Fruit fly (Drosophila melanogaster) whole organism, embryonic: ENCODE results near the gene WDR79.

Source experiments
- Antp ChIP-seq: fragments of 200-800 bp; sonication (Bioruptor generic); optimal IDR thresholded peaks from 3 replicates; lab custom pipeline; 2016; ENCODE audit warnings: missing biosample characterization, missing genetic modification characterization
- BEAF-32 ChIP-seq: fragments of 200-800 bp; sonication (Bioruptor generic); optimal IDR thresholded peaks from 3 replicates; lab custom pipeline; 2017; ENCODE audit warnings: missing biosample characterization, missing genetic modification characterization, mild to moderate bottlenecking, moderate library complexity, missing genetic modification reagents
- Bgb ChIP-seq: fragments of 200-800 bp; sonication (Bioruptor generic); IDR thresholded peaks from 2 replicates; pipeline ENCODE4 v1.3.6; 2022; ENCODE audit warnings: missing biosample characterization, missing genetic modification characterization; ENCODE audit not compliant: partially characterized antibody
- CG10267 ChIP-seq: fragments of 200-800 bp; sonication (Bioruptor generic); optimal IDR thresholded peaks from 2 replicates; lab custom pipeline; 2018; ENCODE audit warnings: missing biosample characterization, mild to moderate bottlenecking, missing genetic modification characterization, moderate library complexity
- CG10431 ChIP-seq: fragments of 200-800 bp; sonication (Bioruptor generic); optimal IDR thresholded peaks from 3 replicates; lab custom pipeline; 2018; ENCODE audit warnings: missing biosample characterization, mild to moderate bottlenecking, missing genetic modification characterization
- CG10565 ChIP-seq: fragments of 200-800 bp; sonication (Bioruptor generic); optimal IDR thresholded peaks from 3 replicates; lab custom pipeline; 2016; ENCODE audit warnings: missing biosample characterization, mild to moderate bottlenecking, missing genetic modification characterization
- CG10979 ChIP-seq: fragments of 200-800 bp; sonication (Bioruptor generic); optimal IDR thresholded peaks from 2 replicates; lab custom pipeline; 2018; ENCODE audit warnings: missing biosample characterization, mild to moderate bottlenecking, missing genetic modification characterization, moderate library complexity
- CG12104 ChIP-seq: fragments of 200-800 bp; sonication (Bioruptor generic); optimal IDR thresholded peaks from 3 replicates; lab custom pipeline; 2016; ENCODE audit warnings: missing biosample characterization, missing genetic modification characterization
- CG15073 ChIP-seq: fragments of 200-800 bp; sonication (Bioruptor generic); optimal IDR thresholded peaks from 2 replicates; lab custom pipeline; 2016; ENCODE audit warnings: missing biosample characterization, missing genetic modification characterization
- CG17568 ChIP-seq: fragments of 200-800 bp; sonication (Bioruptor generic); optimal IDR thresholded peaks from 2 replicates; lab custom pipeline; 2018; ENCODE audit warnings: missing biosample characterization, mild to moderate bottlenecking, missing genetic modification characterization, moderate library complexity
- CG17912 ChIP-seq: fragments of 200-800 bp; sonication (Bioruptor generic); optimal IDR thresholded peaks from 2 replicates; lab custom pipeline; 2018; ENCODE audit warnings: missing biosample characterization, mild to moderate bottlenecking, missing genetic modification characterization
- CG2120 ChIP-seq: fragments of 200-800 bp; sonication (Bioruptor generic); optimal IDR thresholded peaks from 3 replicates; lab custom pipeline; 2016; ENCODE audit warnings: missing biosample characterization, missing genetic modification characterization
- CG2889 ChIP-seq: fragments of 200-800 bp; sonication (Bioruptor generic); IDR thresholded peaks from 3 replicates; pipeline ENCODE4 v1.3.6; 2022; ENCODE audit warnings: missing biosample characterization, missing genetic modification characterization
- CG30403 ChIP-seq: fragments of 200-800 bp; sonication (Bioruptor generic); optimal IDR thresholded peaks from 3 replicates; lab custom pipeline; 2016; ENCODE audit warnings: missing biosample characterization, missing genetic modification characterization
- CG31441 ChIP-seq: fragments of 200-800 bp; sonication (Bioruptor generic); IDR thresholded peaks from 2 replicates; pipeline ENCODE4 v1.3.6; 2022; ENCODE audit warnings: missing biosample characterization, missing genetic modification characterization
- CG42726 ChIP-seq: fragments of 200-800 bp; sonication (Bioruptor generic); IDR thresholded peaks from 2 replicates; pipeline ENCODE4 v1.3.6; 2022; ENCODE audit warnings: missing biosample characterization, missing genetic modification characterization; ENCODE audit not compliant: partially characterized antibody
- CG6175 ChIP-seq: fragments of 200-800 bp; sonication (Bioruptor generic); IDR thresholded peaks from 3 replicates; pipeline ENCODE4 v1.3.6; 2022; ENCODE audit warnings: missing biosample characterization, missing genetic modification characterization
- CG6683 ChIP-seq: fragments of 200-800 bp; sonication (Bioruptor generic); optimal IDR thresholded peaks from 2 replicates; lab custom pipeline; 2017; ENCODE audit warnings: missing biosample characterization, mild to moderate bottlenecking, missing genetic modification characterization, missing genetic modification reagents
- CG7928 ChIP-seq: fragments of 200-800 bp; sonication (Bioruptor generic); optimal IDR thresholded peaks from 2 replicates; lab custom pipeline; 2017; ENCODE audit warnings: missing biosample characterization, mild to moderate bottlenecking, missing genetic modification characterization
- CG8359 ChIP-seq: fragments of 200-800 bp; sonication (Bioruptor generic); optimal IDR thresholded peaks from 2 replicates; lab custom pipeline; 2017; ENCODE audit warnings: missing biosample characterization, mild to moderate bottlenecking, missing genetic modification characterization, borderline replicate concordance
- Dp ChIP-seq: fragments of 200-800 bp; sonication (Bioruptor generic); optimal IDR thresholded peaks from 2 replicates; lab custom pipeline; 2018; ENCODE audit warnings: missing biosample characterization, mild to moderate bottlenecking, missing genetic modification characterization, moderate library complexity
- Fer1 ChIP-seq: fragments of 200-800 bp; sonication (Bioruptor generic); optimal IDR thresholded peaks from 2 replicates; lab custom pipeline; 2017; ENCODE audit warnings: missing biosample characterization, mild to moderate bottlenecking, missing genetic modification characterization
- H2.0 ChIP-seq: fragments of 200-800 bp; sonication (Bioruptor generic); IDR thresholded peaks from 2 replicates; pipeline ENCODE4 v1.3.6; 2022; ENCODE audit warnings: missing biosample characterization, missing genetic modification characterization
- MTF-1 ChIP-seq: fragments of 200-800 bp; sonication (Bioruptor generic); optimal IDR thresholded peaks from 2 replicates; lab custom pipeline; 2018; ENCODE audit warnings: missing biosample characterization, mild to moderate bottlenecking, missing genetic modification characterization, borderline replicate concordance
- Oli ChIP-seq: fragments of 200-800 bp; sonication (Bioruptor generic); optimal IDR thresholded peaks from 2 replicates; lab custom pipeline; 2018; ENCODE audit warnings: missing biosample characterization, mild to moderate bottlenecking, missing genetic modification characterization, moderate library complexity
- Rfx ChIP-seq: fragments of 200-800 bp; sonication (Bioruptor generic); IDR thresholded peaks from 2 replicates; pipeline ENCODE4 v1.3.6; 2022; ENCODE audit warnings: missing biosample characterization, missing genetic modification characterization
- Ssrp ChIP-seq: fragments of 200-800 bp; sonication (Bioruptor generic); optimal IDR thresholded peaks from 2 replicates; lab custom pipeline; 2018; ENCODE audit warnings: missing biosample characterization, mild to moderate bottlenecking, missing genetic modification characterization, moderate library complexity
- ap ChIP-seq: fragments of 200-800 bp; sonication (Bioruptor generic); IDR thresholded peaks from 2 replicates; pipeline ENCODE4 v1.3.6; 2022; ENCODE audit warnings: missing biosample characterization, missing genetic modification characterization
- az2 ChIP-seq: fragments of 200-800 bp; sonication (Bioruptor generic); optimal IDR thresholded peaks from 3 replicates; lab custom pipeline; 2016; ENCODE audit warnings: missing biosample characterization, missing genetic modification characterization
- chif ChIP-seq, 2 experiments: fragments of 200-800 bp; sonication (Bioruptor generic); optimal IDR thresholded peaks; 3 replicates each; lab custom pipeline; 2016; ENCODE audit warnings: missing biosample characterization in 2 of 2, missing genetic modification characterization in 2 of 2
- crol ChIP-seq: fragments of 200-800 bp; sonication (Bioruptor generic); IDR thresholded peaks from 2 replicates; pipeline ENCODE4 v1.3.6; 2022; ENCODE audit warnings: missing biosample characterization, missing genetic modification characterization
- fru ChIP-seq: fragments of >200 bp; optimal IDR thresholded peaks from 2 replicates; lab custom pipeline; 2017
- gce ChIP-seq: fragments of 200-800 bp; sonication (Bioruptor generic); IDR thresholded peaks from 3 replicates; pipeline ENCODE4 v1.3.6; 2022; ENCODE audit warnings: missing biosample characterization, missing genetic modification characterization
- gsb-n ChIP-seq: fragments of 200-800 bp; sonication (Bioruptor generic); optimal IDR thresholded peaks from 3 replicates; lab custom pipeline; 2018; ENCODE audit warnings: missing biosample characterization, mild to moderate bottlenecking, missing genetic modification characterization
- her ChIP-seq: fragments of 200-800 bp; sonication (Bioruptor generic); optimal IDR thresholded peaks from 2 replicates; lab custom pipeline; 2016; ENCODE audit warnings: missing biosample characterization, missing genetic modification characterization
- insv ChIP-seq, 2 experiments: fragments of 200-800 bp; sonication (Bioruptor generic); optimal IDR thresholded peaks; 3 replicates each; lab custom pipeline; 2016 to 2018; ENCODE audit warnings: missing biosample characterization in 2 of 2, missing genetic modification characterization in 2 of 2
- ken ChIP-seq: fragments of 200-800 bp; sonication (Bioruptor generic); IDR thresholded peaks from 3 replicates; pipeline ENCODE4 v1.3.6; 2022; ENCODE audit warnings: missing biosample characterization, missing genetic modification characterization
- knrl ChIP-seq: fragments of 200-800 bp; sonication (Bioruptor generic); IDR thresholded peaks from 3 replicates; pipeline ENCODE4 v1.3.6; 2022; ENCODE audit warnings: missing biosample characterization, missing genetic modification characterization; ENCODE audit not compliant: partially characterized antibody
- lbe ChIP-seq: fragments of 200-800 bp; sonication (Bioruptor generic); optimal IDR thresholded peaks from 2 replicates; lab custom pipeline; 2016; ENCODE audit warnings: missing biosample characterization, mild to moderate bottlenecking, missing genetic modification characterization
- oc ChIP-seq: fragments of 200-800 bp; sonication (Bioruptor generic); optimal IDR thresholded peaks from 2 replicates; lab custom pipeline; 2018; ENCODE audit warnings: missing biosample characterization, mild to moderate bottlenecking, missing genetic modification characterization, moderate library complexity
- otp ChIP-seq: fragments of 200-800 bp; sonication (Bioruptor generic); IDR thresholded peaks from 3 replicates; pipeline ENCODE4, ENCODE4 v1.3.6; 2022; ENCODE audit warnings: missing biosample characterization, missing genetic modification characterization
- pan ChIP-seq, 4 experiments: fragments of >200 bp in 3 of 4; fragments of 200-800 bp in 1 of 4; sonication (Bioruptor generic) in 1 of 4; optimal IDR thresholded peaks in 3 of 4; IDR thresholded peaks in 1 of 4; 2 replicates each; pipeline versions ENCODE4 v1.3.6 to Lab custom; 2017 to 2022; ENCODE audit warnings: missing biosample characterization in 2 of 4, missing genetic modification characterization in 2 of 4, mixed read lengths in 1 of 4
- pita ChIP-seq: fragments of 200-800 bp; sonication (Bioruptor generic); optimal IDR thresholded peaks from 2 replicates; lab custom pipeline; 2017; ENCODE audit warnings: missing biosample characterization, mild to moderate bottlenecking, missing genetic modification characterization
- prd ChIP-seq, 3 experiments: fragments of >200 bp in 2 of 3; fragments of 200-800 bp in 1 of 3; sonication (Bioruptor generic) in 1 of 3; optimal IDR thresholded peaks in 2 of 3; IDR thresholded peaks in 1 of 3; 2 replicates in 2 of 3; 3 replicates in 1 of 3; pipeline versions ENCODE4 v1.3.6 to Lab custom; 2017 to 2022; ENCODE audit warnings: missing biosample characterization in 1 of 3, missing genetic modification characterization in 1 of 3
- psq ChIP-seq: fragments of 200-800 bp; sonication (Bioruptor generic); optimal IDR thresholded peaks from 2 replicates; lab custom pipeline; 2017; ENCODE audit warnings: missing biosample characterization, missing genetic modification characterization
- scrt ChIP-seq: fragments of 200-800 bp; sonication (Bioruptor generic); optimal IDR thresholded peaks from 2 replicates; lab custom pipeline; 2018; ENCODE audit warnings: missing biosample characterization, mild to moderate bottlenecking, missing genetic modification characterization, moderate library complexity
- stc ChIP-seq: fragments of 200-800 bp; sonication (Bioruptor generic); IDR thresholded peaks from 2 replicates; pipeline ENCODE4 v1.3.6; 2022; ENCODE audit warnings: missing biosample characterization, missing genetic modification characterization
- tgo ChIP-seq: fragments of 200-800 bp; sonication (Bioruptor generic); IDR thresholded peaks from 3 replicates; pipeline ENCODE4 v1.3.6; 2022; ENCODE audit warnings: missing biosample characterization, missing genetic modification characterization
- toy ChIP-seq: fragments of 200-800 bp; sonication (Bioruptor generic); IDR thresholded peaks from 2 replicates; pipeline ENCODE4 v1.3.6; 2022; ENCODE audit warnings: missing biosample characterization, missing genetic modification characterization
- vvl ChIP-seq: fragments of 200-800 bp; sonication (Bioruptor generic); IDR thresholded peaks from 2 replicates; pipeline ENCODE4 v1.3.6; 2022; ENCODE audit warnings: missing biosample characterization, missing genetic modification characterization

Gene WDR79

dm6 chr2L:6124815-6125214 is 2.8 kb downstream of the WDR79 start, which contains the start of gene Arpc4 (continued):
- TF ChIP-seq CG10565 (GFP tag; lab: Kevin White, UChicago) (no peak), BEAF-32 (GFP tag; lab: Kevin White, UChicago) (peak; percentile 18), CG12104 (GFP tag; lab: Kevin White, UChicago) (peak; percentile 22), MTF-1 (GFP tag; lab: Kevin White, UChicago) (no peak), otp (GFP tag; lab: Robert Waterston, UW) (no peak), ap (GFP tag; lab: Robert Waterston, UW) (peak; percentile 37), scrt (GFP tag; lab: Kevin White, UChicago) (no peak), ken (peak; percentile 85), fru (lab: Kevin White, UChicago) (no peak), pita (GFP tag; lab: Kevin White, UChicago) (peak; percentile 59), gce (GFP tag; lab: Robert Waterston, UW) (peak; percentile 34; the same call in 1 of the 3 replicates), CG2120 (GFP tag; lab: Kevin White, UChicago) (peak; percentile 80), CG6683 (GFP tag; lab: Kevin White, UChicago) (no peak), CG6175 (no peak), crol (no peak), CG10979 (tag; lab: Kevin White, UChicago) (peak; percentile 50), stc (GFP tag; lab: Robert Waterston, UW) (peak; percentile 28; the same call in 1 of the 2 replicates), chif (GFP tag; optimal IDR thresholded peaks at IDR 0.05; lab: Kevin White, UChicago) (peak in 1 of 2 experiments; percentile 65), vvl (GFP tag; lab: Robert Waterston, UW) (peak; percentile 91), pan (optimal IDR thresholded peaks at IDR 0.05; lab: Kevin White, UChicago) (no peak), pan (GFP tag; optimal IDR thresholded peaks at IDR 0.05 in 1 of 2, IDR thresholded peaks at IDR 0.05 in 1 of 2) (no peak), H2.0 (GFP tag; lab: Robert Waterston, UW) (peak; percentile 64), Oli (tag; lab: Kevin White, UChicago) (peak; percentile 31), CG15073 (no peak), CG7928 (peak; percentile 71), Rfx (GFP tag; lab: Robert Waterston, UW) (peak; percentile 82), az2 (GFP tag; lab: Kevin White, UChicago) (peak; percentile 67), psq (GFP tag; lab: Kevin White, UChicago) (no peak), Ssrp (peak; percentile 41), Antp (peak; percentile 34), Bgb (no peak), CG10267 (tag; lab: Kevin White, UChicago) (peak; percentile 63), CG17568 (GFP tag; lab: Kevin White, UChicago) (no peak), CG42726 (GFP tag; lab: Robert Waterston, UW) (no peak), oc (tag; lab: Kevin White, UChicago) (no peak), Fer1 (GFP tag; lab: Kevin White, UChicago) (no peak), her (GFP tag; lab: Kevin White, UChicago) (peak; percentile 22), gsb-n (tag; lab: Kevin White, UChicago) (peak; percentile 7), knrl (peak; percentile 36; the same call in 1 of the 3 replicates), CG30403 (GFP tag; lab: Kevin White, UChicago) (peak; percentile 70), insv (GFP tag; optimal IDR thresholded peaks at IDR 0.05; lab: Kevin White, UChicago) (no peak), lbe (GFP tag; lab: Kevin White, UChicago) (no peak), prd (optimal IDR thresholded peaks at IDR 0.05; lab: Kevin White, UChicago) (no peak), prd (GFP tag; IDR thresholded peaks at IDR 0.05; lab: Robert Waterston, UW) (peak; percentile 67; the same call in 2 of the 3 replicates), CG10431 (GFP tag; lab: Kevin White, UChicago) (no peak), CG8359 (GFP tag; lab: Kevin White, UChicago) (no peak), CG17912 (GFP tag; lab: Kevin White, UChicago) (no peak), CG31441 (no peak; the same call in 1 of the 2 replicates), Dp (GFP tag; lab: Kevin White, UChicago) (peak; percentile 29), tgo (GFP tag; lab: Robert Waterston, UW) (peak; percentile 74; the same call in 2 of the 3 replicates), toy (no peak), CG2889 (GFP tag; lab: Robert Waterston, UW) (peak; percentile 91)
